Worm (Caenorhabditis elegans) whole organism, L4/young adult: Measurements from ENCODE around the gene erl-1.

Source experiments
- W03F9.2 ChIP-seq: fragments of 150-350 bp; optimal IDR thresholded peaks from 2 replicates; lab custom pipeline; 2014; ENCODE audit warnings: missing biosample characterization, missing genetic modification characterization
- dao-5 ChIP-seq: sonication (generic microtip); optimal IDR thresholded peaks from 2 replicates; lab custom pipeline; 2016; ENCODE audit warnings: missing genotype, missing genetic modification characterization, moderate library complexity, missing compliant biosample characterization
- him-1 ChIP-seq: sonication (generic microtip); optimal IDR thresholded peaks from 2 replicates; lab custom pipeline; 2016; ENCODE audit warnings: missing genotype, missing genetic modification reagents, missing genetic modification characterization, missing compliant biosample characterization

erl-1 gene

DNA sequence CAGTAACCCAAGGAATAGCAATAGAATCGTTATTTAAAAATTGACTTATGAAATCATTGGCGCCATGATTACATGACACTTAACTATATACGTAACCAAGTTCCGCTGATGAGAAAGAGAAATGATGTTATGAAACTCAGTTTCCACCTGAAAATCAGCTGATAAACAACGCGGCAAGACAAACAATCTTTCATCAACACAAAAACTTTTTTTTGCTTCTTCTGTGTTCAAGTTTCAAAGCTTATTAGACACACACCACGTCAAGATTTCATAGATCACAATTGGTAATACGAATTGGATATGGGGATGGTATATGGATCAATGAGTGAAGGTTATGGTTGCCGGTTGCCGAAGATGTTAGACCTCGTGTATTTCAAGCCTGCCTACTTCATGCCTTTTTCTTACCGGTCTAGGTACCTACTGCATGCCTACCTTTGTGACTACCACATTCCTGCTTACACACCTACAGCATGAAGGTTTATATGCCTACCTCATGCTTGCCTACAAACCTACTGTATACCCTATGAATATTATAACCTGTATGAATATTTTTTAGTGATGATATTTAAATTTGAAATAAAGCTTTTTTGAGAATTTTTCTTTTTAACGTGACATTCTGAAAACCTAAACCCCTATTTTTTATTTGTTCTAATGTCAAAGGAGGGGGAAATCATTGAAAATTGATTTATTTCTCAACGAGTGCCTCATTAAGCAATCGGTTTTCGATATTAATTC lies 49.3 kb downstream of the erl-1 start, which contains the start of the genes F19B6.10 and wht-5:
Gene F19B6.10 (plus strand): TSS at position 301 of the 735 bp plus-strand sequence.
Gene wht-5 (plus strand): TSS at position 685 of the 735 bp plus-strand sequence.
- TF ChIP-seq dao-5 (tag; lab: Kevin White, UChicago) (no peak), him-1 (tag; lab: Kevin White, UChicago) (no peak), W03F9.2 (tag; lab: Kevin White, UChicago) (no peak)
